Fruit fly (Drosophila melanogaster) whole organism, embryonic: Measurements from ENCODE around the gene CG4982.

Experiments
- Awh ChIP-seq: fragments of 200-800 bp; sonication (Bioruptor generic); IDR thresholded peaks from 2 replicates; pipeline ENCODE4, ENCODE4 v1.3.6; 2022; ENCODE audit warnings: missing biosample characterization, missing genetic modification characterization
- CG14441 ChIP-seq: fragments of 200-800 bp; sonication (Bioruptor generic); IDR thresholded peaks from 2 replicates; pipeline ENCODE4 v1.3.6; 2022; ENCODE audit warnings: missing biosample characterization, missing genetic modification characterization
- CG15696 ChIP-seq: fragments of 200-800 bp; sonication (Bioruptor generic); optimal IDR thresholded peaks from 2 replicates; lab custom pipeline; 2019; ENCODE audit warnings: missing biosample characterization, mild to moderate bottlenecking, missing genetic modification characterization, moderate library complexity
- CG17385 ChIP-seq: fragments of 200-800 bp; sonication (Bioruptor generic); optimal IDR thresholded peaks from 3 replicates; lab custom pipeline; 2018; ENCODE audit warnings: missing biosample characterization, mild to moderate bottlenecking, missing genetic modification characterization
- CG30020 ChIP-seq: fragments of 200-800 bp; optimal IDR thresholded peaks from 2 replicates; lab custom pipeline; 2019; ENCODE audit warnings: missing biosample characterization, mild to moderate bottlenecking, missing genetic modification characterization, moderate library complexity
- CG31441 ChIP-seq: fragments of 200-800 bp; sonication (Bioruptor generic); IDR thresholded peaks from 2 replicates; pipeline ENCODE4 v1.3.6; 2022; ENCODE audit warnings: missing biosample characterization, missing genetic modification characterization
- CG3838 ChIP-seq: fragments of 200-800 bp; sonication (Bioruptor generic); optimal IDR thresholded peaks from 3 replicates; lab custom pipeline; 2016; ENCODE audit warnings: missing biosample characterization, missing genetic modification characterization
- CG42726 ChIP-seq: fragments of 200-800 bp; sonication (Bioruptor generic); IDR thresholded peaks from 2 replicates; pipeline ENCODE4 v1.3.6; 2022; ENCODE audit warnings: missing biosample characterization, missing genetic modification characterization; ENCODE audit not compliant: partially characterized antibody
- CG6683 ChIP-seq: fragments of 200-800 bp; sonication (Bioruptor generic); optimal IDR thresholded peaks from 2 replicates; lab custom pipeline; 2017; ENCODE audit warnings: missing biosample characterization, mild to moderate bottlenecking, missing genetic modification characterization, missing genetic modification reagents
- CG6854 ChIP-seq: fragments of 200-800 bp; sonication (Bioruptor generic); optimal IDR thresholded peaks from 3 replicates; lab custom pipeline; 2017; ENCODE audit warnings: missing biosample characterization, mild to moderate bottlenecking, missing genetic modification characterization
- CG9876 ChIP-seq: fragments of 200-800 bp; sonication (Bioruptor generic); optimal IDR thresholded peaks from 2 replicates; lab custom pipeline; 2016; ENCODE audit warnings: missing biosample characterization, missing genetic modification characterization
- CTCF ChIP-seq: fragments of 200-800 bp; sonication (Bioruptor generic); optimal IDR thresholded peaks from 2 replicates; lab custom pipeline; 2017; ENCODE audit warnings: missing biosample characterization, mild to moderate bottlenecking, missing genetic modification characterization, moderate library complexity
- CoRest ChIP-seq: fragments of 200-800 bp; sonication (Bioruptor generic); optimal IDR thresholded peaks from 3 replicates; lab custom pipeline; 2018; ENCODE audit warnings: missing biosample characterization, mild to moderate bottlenecking, missing genetic modification characterization, moderate library complexity
- D ChIP-seq, 2 experiments: fragments of 200-800 bp in 1 of 2; fragments of >200 bp in 1 of 2; sonication (Bioruptor generic) in 1 of 2; optimal IDR thresholded peaks; 2 replicates in 1 of 2; 3 replicates in 1 of 2; lab custom pipeline; 2017; ENCODE audit warnings: mild to moderate bottlenecking in 1 of 2, missing biosample characterization in 1 of 2, missing genetic modification characterization in 1 of 2, missing genetic modification reagents in 1 of 2
- Dad ChIP-seq: fragments of 200-800 bp; sonication (Bioruptor generic); optimal IDR thresholded peaks from 3 replicates; lab custom pipeline; 2016; ENCODE audit warnings: missing biosample characterization, missing genetic modification characterization
- Deaf1 ChIP-seq: fragments of 200-800 bp; optimal IDR thresholded peaks from 3 replicates; lab custom pipeline; 2019; ENCODE audit warnings: missing biosample characterization, mild to moderate bottlenecking, missing genetic modification characterization, moderate library complexity
- Dref ChIP-seq: fragments of 200-800 bp; sonication (Bioruptor generic); IDR thresholded peaks from 2 replicates; pipeline ENCODE4 v1.3.6; 2022; ENCODE audit warnings: missing biosample characterization, missing genetic modification characterization
- E2f2 ChIP-seq: fragments of 200-800 bp; sonication (Bioruptor generic); IDR thresholded peaks from 2 replicates; pipeline ENCODE4 v1.3.6; 2022; ENCODE audit warnings: missing biosample characterization, missing genetic modification characterization
- H2.0 ChIP-seq: fragments of 200-800 bp; sonication (Bioruptor generic); IDR thresholded peaks from 2 replicates; pipeline ENCODE4 v1.3.6; 2022; ENCODE audit warnings: missing biosample characterization, missing genetic modification characterization
- HLH3B ChIP-seq: fragments of 200-800 bp; sonication (Bioruptor generic); IDR thresholded peaks from 2 replicates; pipeline ENCODE4 v1.3.6; 2022; ENCODE audit warnings: missing biosample characterization, missing genetic modification characterization
- HLH4C ChIP-seq: fragments of 200-800 bp; sonication (Bioruptor generic); IDR thresholded peaks from 3 replicates; pipeline ENCODE4 v1.3.6; 2022; ENCODE audit warnings: missing biosample characterization, missing genetic modification characterization; ENCODE audit not compliant: partially characterized antibody
- HLH54F ChIP-seq: fragments of 200-800 bp; sonication (Bioruptor generic); optimal IDR thresholded peaks from 3 replicates; lab custom pipeline; 2016; ENCODE audit warnings: missing biosample characterization, missing genetic modification characterization
- MTF-1 ChIP-seq: fragments of 200-800 bp; sonication (Bioruptor generic); optimal IDR thresholded peaks from 2 replicates; lab custom pipeline; 2018; ENCODE audit warnings: missing biosample characterization, mild to moderate bottlenecking, missing genetic modification characterization, borderline replicate concordance
- Oaz ChIP-seq: fragments of 200-800 bp; sonication (Bioruptor generic); IDR thresholded peaks from 2 replicates; pipeline ENCODE4 v1.3.6; 2022; ENCODE audit warnings: missing biosample characterization, missing genetic modification characterization
- Trl ChIP-seq, 3 experiments: fragments of >200 bp in 2 of 3; fragments of 200-800 bp in 1 of 3; sonication (Bioruptor generic) in 1 of 3; optimal IDR thresholded peaks; 2 replicates in 1 of 3; 3 replicates in 2 of 3; lab custom pipeline; 2016 to 2017; ENCODE audit warnings: missing biosample characterization in 1 of 3, missing genetic modification characterization in 1 of 3
- amos ChIP-seq: fragments of 200-800 bp; sonication (Bioruptor generic); IDR thresholded peaks from 2 replicates; pipeline ENCODE4 v1.3.6; 2022; ENCODE audit warnings: missing biosample characterization, missing genetic modification characterization; ENCODE audit not compliant: partially characterized antibody
- bowl ChIP-seq: fragments of 200-800 bp; sonication (Bioruptor generic); IDR thresholded peaks from 2 replicates; pipeline ENCODE4 v1.3.6; 2022; ENCODE audit warnings: missing biosample characterization, missing genetic modification characterization
- crol ChIP-seq: fragments of 200-800 bp; sonication (Bioruptor generic); IDR thresholded peaks from 2 replicates; pipeline ENCODE4 v1.3.6; 2022; ENCODE audit warnings: missing biosample characterization, missing genetic modification characterization
- dan ChIP-seq: fragments of 200-800 bp; sonication (Bioruptor generic); IDR thresholded peaks from 2 replicates; pipeline ENCODE4 v1.3.6; 2022; ENCODE audit warnings: missing biosample characterization, missing genetic modification characterization
- dmrt99B ChIP-seq: fragments of 200-800 bp; sonication (Bioruptor generic); optimal IDR thresholded peaks from 2 replicates; lab custom pipeline; 2018; ENCODE audit warnings: missing biosample characterization, mild to moderate bottlenecking, missing genetic modification characterization, moderate library complexity
- ftz-f1 ChIP-seq: fragments of 200-800 bp; sonication (Bioruptor generic); optimal IDR thresholded peaks from 2 replicates; lab custom pipeline; 2016; ENCODE audit warnings: missing biosample characterization, missing genetic modification characterization
- grau ChIP-seq: fragments of 200-800 bp; optimal IDR thresholded peaks from 3 replicates; lab custom pipeline; 2019; ENCODE audit warnings: missing biosample characterization, mild to moderate bottlenecking, missing genetic modification characterization, moderate library complexity
- jing ChIP-seq: fragments of 200-800 bp; sonication (Bioruptor generic); optimal IDR thresholded peaks from 2 replicates; lab custom pipeline; 2018; ENCODE audit warnings: missing biosample characterization, mild to moderate bottlenecking, missing genetic modification characterization
- lilli ChIP-seq: fragments of 200-800 bp; sonication (Bioruptor generic); optimal IDR thresholded peaks from 3 replicates; lab custom pipeline; 2016; ENCODE audit warnings: missing biosample characterization, missing genetic modification characterization
- oc ChIP-seq: fragments of 200-800 bp; sonication (Bioruptor generic); optimal IDR thresholded peaks from 2 replicates; lab custom pipeline; 2018; ENCODE audit warnings: missing biosample characterization, mild to moderate bottlenecking, missing genetic modification characterization, moderate library complexity
- odd ChIP-seq: fragments of 200-800 bp; sonication (Bioruptor generic); optimal IDR thresholded peaks from 2 replicates; lab custom pipeline; 2017; ENCODE audit warnings: missing biosample characterization, mild to moderate bottlenecking, missing genetic modification characterization
- twi ChIP-seq: fragments of 200-800 bp; optimal IDR thresholded peaks from 2 replicates; lab custom pipeline; 2019; ENCODE audit warnings: missing biosample characterization, mild to moderate bottlenecking, missing genetic modification characterization, moderate library complexity
- tx ChIP-seq: fragments of 200-800 bp; sonication (Bioruptor generic); optimal IDR thresholded peaks from 2 replicates; lab custom pipeline; 2016; ENCODE audit warnings: missing biosample characterization, missing genetic modification characterization
- zen2 ChIP-seq: fragments of 200-800 bp; sonication (Bioruptor generic); IDR thresholded peaks from 3 replicates; pipeline ENCODE4 v1.3.6; 2022; ENCODE audit warnings: missing biosample characterization, missing genetic modification characterization; ENCODE audit not compliant: partially characterized antibody

The CG4982 gene

dm6 chr3L:16301153-16301552 lies at the start of gene CG4982:
TSS of gene CG4982 (plus strand) at chr3L:16301453.
- no peak for TF ChIP-seq grau (tag; lab: Kevin White, UChicago)
- no peak for TF ChIP-seq CG9876 (GFP tag; lab: Kevin White, UChicago)
- TF ChIP-seq HLH3B (GFP tag; lab: Robert Waterston, UW): no peak
- TF ChIP-seq CG30020 (tag; lab: Kevin White, UChicago): no peak
- TF ChIP-seq CG6683 (GFP tag; lab: Kevin White, UChicago): no peak
- TF ChIP-seq CG15696 (tag; lab: Kevin White, UChicago): no peak
- no peak for TF ChIP-seq MTF-1
- TF ChIP-seq ftz-f1 (GFP tag; lab: Kevin White, UChicago): no peak
- TF ChIP-seq E2f2 (GFP tag; lab: Robert Waterston, UW): no peak
- no peak for TF ChIP-seq CG17385 (GFP tag; lab: Kevin White, UChicago)
- TF ChIP-seq lilli (GFP tag; lab: Kevin White, UChicago): no peak
- no peak for TF ChIP-seq zen2 (GFP tag; lab: Robert Waterston, UW)
- no peak for TF ChIP-seq CoRest (tag; lab: Kevin White, UChicago)
- no peak for TF ChIP-seq bowl (GFP tag; lab: Robert Waterston, UW)
- no peak for TF ChIP-seq tx (GFP tag; lab: Kevin White, UChicago)
- no peak for TF ChIP-seq HLH54F (GFP tag; lab: Kevin White, UChicago)
- TF ChIP-seq CG31441 (GFP tag; lab: Robert Waterston, UW): no peak
- TF ChIP-seq jing (GFP tag; lab: Kevin White, UChicago): no peak
- no peak for TF ChIP-seq H2.0 (GFP tag; lab: Robert Waterston, UW)
- TF ChIP-seq, all 482 proteins: peak for 0

DNA sequence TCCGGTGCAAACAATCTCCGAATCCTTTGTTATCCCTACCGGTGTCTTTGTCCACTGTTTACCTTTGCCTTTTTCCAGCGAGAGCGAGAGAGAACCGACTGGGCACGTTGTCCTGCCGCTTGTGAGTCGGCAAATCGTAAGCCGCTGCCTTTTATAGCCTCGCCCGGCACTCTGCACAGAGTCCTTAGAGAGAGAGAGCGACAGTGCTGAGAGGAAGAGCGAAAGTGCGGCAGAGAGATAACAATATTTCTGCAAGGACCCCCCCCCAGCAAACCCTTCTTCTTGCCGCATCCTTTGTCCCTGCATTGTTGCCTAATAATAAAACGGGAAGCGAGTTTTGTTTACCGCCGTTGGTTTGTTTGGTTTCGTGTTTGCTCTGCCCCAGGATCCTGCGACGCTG lies 49.0 kb upstream of the CG4982 start, which contains the start of gene CG13055:
Gene CG13055, minus strand, starts transcription at position 101 of the 400 bp plus-strand sequence.
- TF ChIP-seq oc (tag; lab: Kevin White, UChicago) (no peak), crol (GFP tag; lab: Robert Waterston, UW) (0 out of 2 replicates have a peak, but pooled peaks have one; percentile 46), CTCF (GFP tag; lab: Kevin White, UChicago) (peak; percentile 62), D (optimal IDR thresholded peaks at IDR 0.05; lab: Kevin White, UChicago) (no peak), D (GFP tag; optimal IDR thresholded peaks at IDR 0.05; lab: Kevin White, UChicago) (no peak), odd (GFP tag; lab: Kevin White, UChicago) (no peak), Awh (no peak), CG42726 (no peak), dmrt99B (tag; lab: Kevin White, UChicago) (no peak), Oaz (GFP tag; lab: Robert Waterston, UW) (0 out of 2 replicates have a peak, but pooled peaks have one; percentile 11), HLH4C (GFP tag; lab: Robert Waterston, UW) (no peak), Deaf1 (tag; lab: Kevin White, UChicago) (peak; percentile 51), zen2 (GFP tag; lab: Robert Waterston, UW) (no peak), CG3838 (GFP tag; lab: Kevin White, UChicago) (no peak), amos (GFP tag; lab: Robert Waterston, UW) (peak; percentile 5; the same call in 1 of the 2 replicates), Dad (GFP tag; lab: Kevin White, UChicago) (no peak), dan (GFP tag; lab: Robert Waterston, UW) (no peak), Trl (optimal IDR thresholded peaks at IDR 0.05; lab: Kevin White, UChicago) (peak; percentile 24 to 49), Trl (GFP tag; optimal IDR thresholded peaks at IDR 0.05; lab: Kevin White, UChicago) (no peak), CG6854 (GFP tag; lab: Kevin White, UChicago) (no peak), twi (tag; lab: Kevin White, UChicago) (no peak), CG14441 (GFP tag; lab: Robert Waterston, UW) (no peak), Dref (GFP tag; lab: Robert Waterston, UW) (peak; percentile 22; the same call in 1 of the 2 replicates)
